Worm (Caenorhabditis elegans): ENCODE data around the gene ncl-1.

Gene ncl-1

DNA sequence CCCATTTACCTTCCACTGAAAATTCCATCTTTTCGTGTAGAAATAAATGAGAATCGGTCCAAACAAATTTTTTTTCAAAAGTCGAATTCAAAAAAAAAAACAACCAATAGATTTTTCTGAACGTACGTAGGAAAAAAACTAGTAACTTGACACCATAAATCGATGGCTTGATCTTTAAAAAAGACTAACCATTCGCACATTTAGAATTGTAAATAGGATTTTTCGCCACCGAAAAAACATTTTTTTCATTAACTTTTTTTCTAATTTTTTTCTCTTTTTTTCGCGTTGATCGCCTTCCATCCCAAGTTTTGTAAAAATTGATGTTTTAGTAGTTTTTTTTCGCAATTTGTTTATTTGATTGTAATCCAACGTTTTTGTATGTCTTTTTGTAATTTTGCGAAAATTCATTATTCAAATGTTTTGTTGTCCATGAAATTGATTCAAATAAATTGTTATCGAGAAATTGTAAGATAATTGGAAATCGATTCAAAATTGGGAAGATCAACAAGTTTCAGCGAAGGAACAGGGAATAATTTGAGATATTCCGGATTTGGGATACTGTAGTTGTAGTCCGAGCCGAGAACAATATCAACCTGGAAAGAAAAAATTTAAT is 18.2 kb downstream of the ncl-1 start (continued):
- no peak for TF ChIP-seq ZK546.5 (tag; optimal IDR thresholded peaks at IDR 0.05)
- no peak for TF ChIP-seq ZK337.2 (GFP tag; IDR thresholded peaks at IDR 0.05)
- no peak for TF ChIP-seq mxl-3 (GFP tag; optimal IDR thresholded peaks at IDR 0.05)
- no peak for TF ChIP-seq ceh-32 (tag; optimal IDR thresholded peaks at IDR 0.05; ENCODE audit: poor library complexity)

- TF ChIP-seq dve-1 (tag; optimal IDR thresholded peaks at IDR 0.05; ENCODE audit: insufficient read depth) (no peak), Y75B8A.6 (GFP tag; IDR thresholded peaks at IDR 0.05) (no peak), zip-11 (GFP tag; IDR thresholded peaks at IDR 0.05) (no peak)
Observed at ce11 chrIII:7743183-7743582, 23.7 kb downstream of the ncl-1 start.

DNA sequence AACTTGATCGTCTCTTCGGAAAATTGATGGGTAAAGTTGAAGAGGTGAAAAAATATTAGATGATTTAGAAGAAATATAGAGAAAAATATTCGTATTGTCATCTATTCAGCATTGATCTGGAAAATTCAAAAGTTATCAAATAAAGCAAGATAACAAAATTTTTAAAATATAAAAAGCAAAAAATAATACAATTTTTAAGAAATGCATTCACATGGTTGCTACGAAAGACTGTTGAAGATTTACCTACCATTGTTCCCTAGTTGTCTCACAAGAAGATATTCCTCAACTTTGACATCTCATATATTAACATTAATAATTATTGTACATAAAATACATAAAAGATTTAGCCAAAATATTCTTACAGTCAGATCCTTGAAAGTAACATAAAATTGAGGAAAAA is 34.8 kb downstream of the ncl-1 start, which contains the start of gene cdh-3:
cdh-3 (minus strand) TSS at position 101 of the 400 bp plus-strand sequence.
- TF ChIP-seq madf-9 (GFP tag; conservative IDR thresholded peaks at IDR 0.05) (no peak), nhr-237 (tag; optimal IDR thresholded peaks at IDR 0.05) (no peak), madf-5 (GFP tag; IDR thresholded peaks at IDR 0.05) (no peak), aly-2 (tag; optimal IDR thresholded peaks at IDR 0.05) (no peak), pqm-1 (tag; optimal IDR thresholded peaks at IDR 0.05) (no peak), pha-4 (GFP tag; IDR thresholded peaks at IDR 0.05) (no peak), pha-4 (tag; optimal IDR thresholded peaks at IDR 0.05) (no peak), nhr-10 (tag; optimal IDR thresholded peaks at IDR 0.05) (no peak), snpc-1.2 (GFP tag; IDR thresholded peaks at IDR 0.05) (no peak), lsy-2 (tag; optimal IDR thresholded peaks at IDR 0.05) (no peak), ctbp-1 (GFP tag; IDR thresholded peaks at IDR 0.05) (no peak), zfp-2 (tag; optimal IDR thresholded peaks at IDR 0.05) (no peak), mxl-2 (GFP tag; conservative IDR thresholded peaks at IDR 0.05) (no peak), ztf-11 (tag; optimal IDR thresholded peaks at IDR 0.05) (no peak)

ce11 chrIII:7758562-7758961 is 39.0 kb downstream of the ncl-1 start, which contains the start of gene pcp-1:
Gene pcp-1 (plus strand): TSS chrIII:7758903.
- TF ChIP-seq aly-2 (tag; optimal IDR thresholded peaks at IDR 0.05) (no peak), Y5F2A.4 (GFP tag; optimal IDR thresholded peaks at IDR 0.05) (no peak), Y105C5A.15 (GFP tag; IDR thresholded peaks at IDR 0.05) (no peak), hlh-30 (tag; optimal IDR thresholded peaks at IDR 0.05; ENCODE audit: insufficient read depth) (no peak), nhr-41 (GFP tag; IDR thresholded peaks at IDR 0.05) (0 out of 2 replicates have a peak, but pooled peaks have one; percentile 30), ceh-28 (tag; optimal IDR thresholded peaks at IDR 0.05) (no peak), T20F7.1 (GFP tag; optimal IDR thresholded peaks at IDR 0.05) (peak; percentile 33), dmd-9 (GFP tag; IDR thresholded peaks at IDR 0.05) (no peak), egl-43 (GFP tag; IDR thresholded peaks at IDR 0.05) (no peak), mdl-1 (tag; optimal IDR thresholded peaks at IDR 0.05) (no peak), dpl-1 (GFP tag; optimal IDR thresholded peaks at IDR 0.05) (no peak), hlh-11 (tag; optimal IDR thresholded peaks at IDR 0.05) (peak; percentile 90), nhr-111 (GFP tag; optimal IDR thresholded peaks at IDR 0.05) (no peak), F44E2.7 (GFP tag; IDR thresholded peaks at IDR 0.05) (no peak), nhr-28 (tag; optimal IDR thresholded peaks at IDR 0.05) (peak; percentile 80), arid-1 (GFP tag; conservative IDR thresholded peaks at IDR 0.05) (no peak), D1046.2 (GFP tag; IDR thresholded peaks at IDR 0.05) (no peak), ceh-32 (tag; optimal IDR thresholded peaks at IDR 0.05; ENCODE audit: poor library complexity) (no peak), hmg-1.1 (GFP tag; IDR thresholded peaks at IDR 0.05) (no peak), daf-16 (GFP tag; optimal IDR thresholded peaks at IDR 0.05) (peak in 1 of 2 experiments; percentile 74), daf-16 (tag; optimal IDR thresholded peaks at IDR 0.05) (peak; percentile 97), F26F4.8 (GFP tag; conservative IDR thresholded peaks at IDR 0.05) (no peak), attf-4 (tag; optimal IDR thresholded peaks at IDR 0.05) (no peak), ceh-62 (tag; optimal IDR thresholded peaks at IDR 0.05) (no peak), zfp-3 (GFP tag; conservative IDR thresholded peaks at IDR 0.05) (no peak), ceh-20 (GFP tag; IDR thresholded peaks at IDR 0.05) (peak; percentile 61; the same call in 1 of the 2 replicates), vab-7 (GFP tag; IDR thresholded peaks at IDR 0.05) (no peak), mxl-2 (GFP tag; conservative IDR thresholded peaks at IDR 0.05) (0 out of 2 replicates have a peak, but pooled peaks have one; percentile 22), pqm-1 (tag; optimal IDR thresholded peaks at IDR 0.05) (peak; percentile 99)

Measured in whole organism, L4 larva.